Worm (Caenorhabditis elegans): Measurements from ENCODE around the gene ZK813.3.

ce11 chrX:3416063-3416462 is 25.6 kb upstream of the ZK813.3 start:
- TF ChIP-seq snpc-1.1 (tag; optimal IDR thresholded peaks at IDR 0.05; ENCODE audit: insufficient read depth) = no peak
- TF ChIP-seq dpl-1 (GFP tag; optimal IDR thresholded peaks at IDR 0.05) = no peak
- no peak for TF ChIP-seq hsf-1 (GFP tag; IDR thresholded peaks at IDR 0.05)
